Worm (Caenorhabditis elegans) whole organism, early embryonic: Measurements from ENCODE around the gene ttr-28.

Experiments used
- ama-1 ChIP-seq: fragments of 150-350 bp; optimal IDR thresholded peaks from 2 replicates; lab custom pipeline; 2014
- ceh-36 ChIP-seq: sonication (generic microtip); optimal IDR thresholded peaks from 2 replicates; lab custom pipeline; 2016; ENCODE audit warnings: missing genetic modification characterization, inconsistent platforms, missing compliant biosample characterization
- ets-7 ChIP-seq: sonication (generic microtip); optimal IDR thresholded peaks from 2 replicates; lab custom pipeline; 2016; ENCODE audit warnings: missing genotype, missing genetic modification characterization, missing compliant biosample characterization
- hmg-4 ChIP-seq: fragments of 200-800 bp; sonication (Bioruptor generic); optimal IDR thresholded peaks from 2 replicates; lab custom pipeline; 2018; ENCODE audit warnings: mild to moderate bottlenecking, missing genetic modification characterization, missing compliant biosample characterization
- hnd-1 ChIP-seq: sonication (generic microtip); optimal IDR thresholded peaks from 2 replicates; lab custom pipeline; 2016; ENCODE audit warnings: missing genetic modification characterization, missing compliant biosample characterization
- sea-1 ChIP-seq: fragments of 200-800 bp; sonication (Bioruptor generic); conservative IDR thresholded peaks from 2 replicates; pipeline ENCODE4 v1.3.6; 2022; ENCODE audit warnings: missing genetic modification characterization, missing compliant biosample characterization
- tbx-11 ChIP-seq: fragments of 200-800 bp; sonication (Bioruptor generic); IDR thresholded peaks from 2 replicates; pipeline ENCODE4 v1.3.6; 2022; ENCODE audit warnings: missing genetic modification characterization, missing compliant biosample characterization
- tbx-37 ChIP-seq: fragments of 200-800 bp; sonication (Bioruptor generic); conservative IDR thresholded peaks from 2 replicates; pipeline ENCODE4 v1.3.6; 2022; ENCODE audit warnings: missing genetic modification reagents, missing genetic modification characterization, missing compliant biosample characterization

DNA sequence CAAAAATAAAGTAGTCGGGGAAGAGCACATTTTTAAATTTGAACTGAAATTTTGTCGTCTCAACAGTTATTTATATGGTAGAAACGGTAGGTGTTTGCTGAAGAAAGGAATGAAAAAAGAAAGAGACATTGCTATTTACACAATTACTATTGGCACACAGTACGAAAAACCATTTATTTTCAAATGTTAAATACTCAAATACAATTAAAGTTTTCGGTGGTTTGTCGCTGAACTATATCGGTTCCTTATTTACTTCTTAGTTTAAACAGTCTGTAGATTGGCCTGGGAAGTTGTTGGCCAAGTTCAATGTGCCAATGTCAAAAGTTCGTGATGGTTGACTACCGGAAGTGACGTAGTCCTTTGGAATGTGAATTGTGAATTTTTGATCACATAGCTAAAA lies 920 bp downstream of the ttr-28 start, which contains the start of gene ttr-27:
- TF ChIP-seq hmg-4 (no peak), ama-1 (lab: Kevin White, UChicago) (no peak), hnd-1 (tag; lab: Kevin White, UChicago) (no peak), tbx-11 (GFP tag; lab: Robert Waterston, UW) (no peak), ceh-36 (tag; lab: Kevin White, UChicago) (no peak), sea-1 (GFP tag; lab: Robert Waterston, UW) (no peak), tbx-37 (GFP tag; lab: Robert Waterston, UW) (no peak), ets-7 (tag; lab: Kevin White, UChicago) (no peak)
